Worm (Caenorhabditis elegans) whole organism, early embryonic: ENCODE data around the gene C31C9.6.

ENCODE experiments used
- B0310.2 ChIP-seq: sonication (generic microtip); optimal IDR thresholded peaks from 2 replicates; lab custom pipeline; 2016; ENCODE audit warnings: mild to moderate bottlenecking, missing genetic modification characterization, missing compliant biosample characterization
- F13C5.2 ChIP-seq: sonication (generic microtip); optimal IDR thresholded peaks from 2 replicates; lab custom pipeline; 2017; ENCODE audit warnings: mild to moderate bottlenecking, missing genetic modification characterization, inconsistent platforms, missing compliant biosample characterization
- ama-1 ChIP-seq: fragments of 150-350 bp; optimal IDR thresholded peaks from 2 replicates; lab custom pipeline; 2014
- ceh-13 ChIP-seq: fragments of 200-800 bp; sonication (Bioruptor generic); optimal IDR thresholded peaks from 2 replicates; lab custom pipeline; 2018; ENCODE audit warnings: mild to moderate bottlenecking, missing genetic modification characterization, missing compliant biosample characterization
- ceh-36 ChIP-seq: sonication (generic microtip); optimal IDR thresholded peaks from 2 replicates; lab custom pipeline; 2016; ENCODE audit warnings: missing genetic modification characterization, inconsistent platforms, missing compliant biosample characterization
- ets-7 ChIP-seq: sonication (generic microtip); optimal IDR thresholded peaks from 2 replicates; lab custom pipeline; 2016; ENCODE audit warnings: missing genotype, missing genetic modification characterization, missing compliant biosample characterization
- flt-1 ChIP-seq: fragments of 200-800 bp; sonication (Bioruptor generic); IDR thresholded peaks from 2 replicates; pipeline ENCODE4 v1.3.6; 2022; ENCODE audit warnings: missing genetic modification characterization, missing compliant biosample characterization
- hmbx-1 ChIP-seq: sonication (generic microtip); optimal IDR thresholded peaks from 2 replicates; lab custom pipeline; 2016; ENCODE audit warnings: mild to moderate bottlenecking, missing genetic modification characterization, missing compliant biosample characterization
- hmg-4 ChIP-seq: fragments of 200-800 bp; sonication (Bioruptor generic); optimal IDR thresholded peaks from 2 replicates; lab custom pipeline; 2018; ENCODE audit warnings: mild to moderate bottlenecking, missing genetic modification characterization, missing compliant biosample characterization
- hnd-1 ChIP-seq: sonication (generic microtip); optimal IDR thresholded peaks from 2 replicates; lab custom pipeline; 2016; ENCODE audit warnings: missing genetic modification characterization, missing compliant biosample characterization
- scrt-1 ChIP-seq: fragments of 200-800 bp; sonication (Bioruptor generic); IDR thresholded peaks from 2 replicates; pipeline ENCODE4 v1.3.6; 2022; ENCODE audit warnings: missing genetic modification characterization, missing compliant biosample characterization
- sea-1 ChIP-seq: fragments of 200-800 bp; sonication (Bioruptor generic); conservative IDR thresholded peaks from 2 replicates; pipeline ENCODE4 v1.3.6; 2022; ENCODE audit warnings: missing genetic modification characterization, missing compliant biosample characterization
- tbx-11 ChIP-seq: fragments of 200-800 bp; sonication (Bioruptor generic); IDR thresholded peaks from 2 replicates; pipeline ENCODE4 v1.3.6; 2022; ENCODE audit warnings: missing genetic modification characterization, missing compliant biosample characterization

DNA sequence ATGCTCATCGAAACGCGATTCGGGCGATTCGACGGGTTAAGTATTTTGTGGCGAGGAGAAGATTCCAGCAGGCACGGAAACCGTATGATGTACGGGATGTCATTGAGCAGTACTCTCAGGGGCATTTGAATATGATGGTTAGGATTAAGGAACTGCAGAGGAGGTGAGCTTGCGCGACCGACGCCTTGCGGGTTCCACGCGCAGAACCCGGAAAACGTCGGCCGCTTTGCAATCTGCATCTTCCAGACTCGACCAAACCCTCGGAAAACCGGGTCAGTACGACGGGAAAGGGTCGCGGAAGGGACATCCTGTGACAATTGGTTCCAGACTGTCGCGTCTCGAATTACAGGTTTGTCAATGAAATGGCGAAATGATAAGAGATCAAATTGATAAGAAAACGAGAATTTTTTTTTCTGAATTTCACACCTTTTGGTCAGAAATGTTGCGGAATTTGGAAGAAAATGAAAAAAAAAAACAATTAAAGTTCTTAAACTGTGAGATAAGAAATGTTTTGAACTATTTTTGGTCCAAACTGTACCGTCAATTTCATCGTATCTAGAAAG is 49.7 kb upstream of the C31C9.6 start:
- TF ChIP-seq flt-1 (GFP tag; lab: Robert Waterston, UW) (no peak), hnd-1 (tag; lab: Kevin White, UChicago) (no peak), ama-1 (lab: Kevin White, UChicago) (no peak), ceh-13 (GFP tag; lab: Kevin White, UChicago) (no peak), ets-7 (tag; lab: Kevin White, UChicago) (no peak), scrt-1 (no peak), ceh-36 (tag; lab: Kevin White, UChicago) (no peak), hmbx-1 (tag; lab: Kevin White, UChicago) (no peak), sea-1 (GFP tag; lab: Robert Waterston, UW) (no peak), B0310.2 (no peak), F13C5.2 (tag; lab: Kevin White, UChicago) (no peak), tbx-11 (GFP tag; lab: Robert Waterston, UW) (no peak), hmg-4 (GFP tag; lab: Kevin White, UChicago) (no peak)
